Worm (Caenorhabditis elegans) whole organism, early embryonic: ENCODE measurements around the gene C16C4.17.

Experiments used
- ama-1 ChIP-seq: fragments of 150-350 bp; optimal IDR thresholded peaks from 2 replicates; lab custom pipeline; 2014
- ceh-13 ChIP-seq: fragments of 200-800 bp; sonication (Bioruptor generic); optimal IDR thresholded peaks from 2 replicates; lab custom pipeline; 2018; ENCODE audit warnings: mild to moderate bottlenecking, missing genetic modification characterization, missing compliant biosample characterization
- ceh-36 ChIP-seq: sonication (generic microtip); optimal IDR thresholded peaks from 2 replicates; lab custom pipeline; 2016; ENCODE audit warnings: missing genetic modification characterization, inconsistent platforms, missing compliant biosample characterization
- ets-7 ChIP-seq: sonication (generic microtip); optimal IDR thresholded peaks from 2 replicates; lab custom pipeline; 2016; ENCODE audit warnings: missing genotype, missing genetic modification characterization, missing compliant biosample characterization
- flt-1 ChIP-seq: fragments of 200-800 bp; sonication (Bioruptor generic); IDR thresholded peaks from 2 replicates; pipeline ENCODE4 v1.3.6; 2022; ENCODE audit warnings: missing genetic modification characterization, missing compliant biosample characterization
- hmbx-1 ChIP-seq: sonication (generic microtip); optimal IDR thresholded peaks from 2 replicates; lab custom pipeline; 2016; ENCODE audit warnings: mild to moderate bottlenecking, missing genetic modification characterization, missing compliant biosample characterization
- hmg-4 ChIP-seq: fragments of 200-800 bp; sonication (Bioruptor generic); optimal IDR thresholded peaks from 2 replicates; lab custom pipeline; 2018; ENCODE audit warnings: mild to moderate bottlenecking, missing genetic modification characterization, missing compliant biosample characterization
- scrt-1 ChIP-seq: fragments of 200-800 bp; sonication (Bioruptor generic); IDR thresholded peaks from 2 replicates; pipeline ENCODE4 v1.3.6; 2022; ENCODE audit warnings: missing genetic modification characterization, missing compliant biosample characterization
- sea-1 ChIP-seq: fragments of 200-800 bp; sonication (Bioruptor generic); conservative IDR thresholded peaks from 2 replicates; pipeline ENCODE4 v1.3.6; 2022; ENCODE audit warnings: missing genetic modification characterization, missing compliant biosample characterization
- tbx-11 ChIP-seq: fragments of 200-800 bp; sonication (Bioruptor generic); IDR thresholded peaks from 2 replicates; pipeline ENCODE4 v1.3.6; 2022; ENCODE audit warnings: missing genetic modification characterization, missing compliant biosample characterization

- TF ChIP-seq hmg-4 (GFP tag; lab: Kevin White, UChicago) (no peak), ama-1 (no peak), ets-7 (no peak), ceh-36 (tag; lab: Kevin White, UChicago) (no peak), ceh-13 (GFP tag; lab: Kevin White, UChicago) (no peak), hmbx-1 (no peak), sea-1 (no peak), tbx-11 (no peak), scrt-1 (GFP tag; lab: Robert Waterston, UW) (no peak), flt-1 (GFP tag; lab: Robert Waterston, UW) (no peak)
These were observed 26.3 kb downstream of the C16C4.17 start, which contains the start of gene math-9 for ce11 chrII:1890682-1891081.
